Fruit fly (Drosophila melanogaster): Measurements from ENCODE around the gene CG34313.

dm6 chr2L:16886459-16886858 is 7.1 kb downstream of the CG34313 start:
- TF ChIP-seq EcR (GFP tag; optimal IDR thresholded peaks at IDR 0.05) (no peak), D1 (tag; optimal IDR thresholded peaks at IDR 0.05) (no peak), Pif1A (GFP tag; optimal IDR thresholded peaks at IDR 0.05) (no peak), CG4496 (GFP tag; IDR thresholded peaks at IDR 0.05) (no peak)
